Worm (Caenorhabditis elegans) whole organism, midembryonic: ENCODE measurements around the gene set-30.

ENCODE experiments used
- T22C8.4 ChIP-seq: fragments of 200-800 bp; sonication (Bioruptor generic); IDR thresholded peaks from 2 replicates; pipeline ENCODE4 v1.3.6; 2022; ENCODE audit warnings: missing genetic modification characterization, missing compliant biosample characterization
- cog-1 ChIP-seq: sonication (generic microtip); optimal IDR thresholded peaks from 2 replicates; lab custom pipeline; 2016; ENCODE audit warnings: missing genetic modification characterization, missing compliant biosample characterization
- flt-1 ChIP-seq: fragments of 200-800 bp; sonication (Bioruptor generic); IDR thresholded peaks from 2 replicates; pipeline ENCODE4 v1.3.6; 2022; ENCODE audit warnings: missing genetic modification characterization, missing compliant biosample characterization
- klf-2 ChIP-seq: fragments of 200-800 bp; sonication (Bioruptor generic); conservative IDR thresholded peaks from 2 replicates; pipeline ENCODE4 v1.3.6; 2022; ENCODE audit warnings: missing genetic modification reagents, missing genetic modification characterization, missing compliant biosample characterization
- med-1 ChIP-seq: sonication (generic microtip); optimal IDR thresholded peaks from 2 replicates; lab custom pipeline; 2017; ENCODE audit warnings: missing genetic modification characterization, mild to moderate bottlenecking, missing compliant biosample characterization, antibody characterized with exemption, missing genetic modification reagents; ENCODE audit not compliant: insufficient read depth
- ref-1 ChIP-seq: fragments of 200-800 bp; sonication (Bioruptor generic); conservative IDR thresholded peaks from 2 replicates; pipeline ENCODE4 v1.3.6; 2022; ENCODE audit warnings: missing genetic modification reagents, missing genetic modification characterization, missing compliant biosample characterization
- tab-1 ChIP-seq: fragments of 200-800 bp; sonication (Bioruptor generic); IDR thresholded peaks from 2 replicates; pipeline ENCODE4 v1.3.6; 2022; ENCODE audit warnings: missing genetic modification characterization, missing compliant biosample characterization
- ztf-23 ChIP-seq: fragments of 200-800 bp; sonication (Bioruptor generic); IDR thresholded peaks from 2 replicates; pipeline ENCODE4 v1.3.6; 2022; ENCODE audit warnings: missing genetic modification reagents, missing genetic modification characterization, missing compliant biosample characterization
- ztf-29 ChIP-seq: fragments of 200-800 bp; sonication (Bioruptor generic); IDR thresholded peaks from 2 replicates; pipeline ENCODE4 v1.3.6; 2022; ENCODE audit warnings: missing genetic modification reagents, missing genetic modification characterization, missing compliant biosample characterization

The set-30 gene

ce11 chrX:5013826-5014225, 14.8 kb downstream of the set-30 start, which contains the start of gene ZC449.7:
TSS of gene ZC449.7 (plus strand) at chrX:5014074.
- TF ChIP-seq cog-1 (tag; lab: Kevin White, UChicago) (no peak), klf-2 (no peak), med-1 (GFP tag; lab: Kevin White, UChicago) (no peak), flt-1 (GFP tag; lab: Robert Waterston, UW) (no peak), ref-1 (GFP tag; lab: Robert Waterston, UW) (no peak), ztf-23 (GFP tag; lab: Robert Waterston, UW) (no peak), tab-1 (no peak), ztf-29 (no peak), T22C8.4 (no peak)

ce11 chrX:5015775-5016174, 16.7 kb downstream of the set-30 start, which contains the start of gene ZC449.8:
TSS of gene ZC449.8 (plus strand) at chrX:5016075.
- TF ChIP-seq ref-1 (GFP tag; lab: Robert Waterston, UW), result no peak
- no peak for TF ChIP-seq ztf-23 (GFP tag; lab: Robert Waterston, UW)

ce11 chrX:5017591-5017990, 18.5 kb downstream of the set-30 start, which contains the start of gene sek-3:
TSS of gene sek-3 (plus strand) at chrX:5017891.
- TF ChIP-seq flt-1 (GFP tag; lab: Robert Waterston, UW), result no peak
- TF ChIP-seq klf-2, result no peak
- no peak for TF ChIP-seq cog-1 (tag; lab: Kevin White, UChicago)
- no peak for TF ChIP-seq med-1 (GFP tag; lab: Kevin White, UChicago)
- no peak for TF ChIP-seq ref-1 (GFP tag; lab: Robert Waterston, UW)
- no peak for TF ChIP-seq T22C8.4
- no peak for TF ChIP-seq tab-1
- no peak for TF ChIP-seq ztf-23 (GFP tag; lab: Robert Waterston, UW)

- no peak for TF ChIP-seq ztf-23 (GFP tag; lab: Robert Waterston, UW)
- TF ChIP-seq tab-1, result no peak
- TF ChIP-seq T22C8.4, result peak; percentile 74; the same call in 1 of the 2 replicates
- TF ChIP-seq cog-1 (tag; lab: Kevin White, UChicago), result no peak
- no peak for TF ChIP-seq flt-1 (GFP tag; lab: Robert Waterston, UW)
- no peak for TF ChIP-seq ref-1 (GFP tag; lab: Robert Waterston, UW)
These were observed 19.1 kb downstream of the set-30 start for ce11 chrX:5018062-5018653.

ce11 chrX:5020996-5021395, 21.9 kb downstream of the set-30 start, which contains the start of gene ZC449.2:
TSS of gene ZC449.2 (plus strand) at chrX:5021285.
- TF ChIP-seq ref-1 (GFP tag; lab: Robert Waterston, UW) (no peak), med-1 (GFP tag; lab: Kevin White, UChicago) (no peak), cog-1 (tag; lab: Kevin White, UChicago) (no peak), ztf-23 (GFP tag; lab: Robert Waterston, UW) (no peak), ztf-29 (no peak), tab-1 (no peak), T22C8.4 (no peak), klf-2 (no peak), flt-1 (GFP tag; lab: Robert Waterston, UW) (no peak)

- TF ChIP-seq med-1 (GFP tag; lab: Kevin White, UChicago) (no peak), tab-1 (peak; percentile 82), flt-1 (GFP tag; lab: Robert Waterston, UW) (peak; percentile 89), ref-1 (GFP tag; lab: Robert Waterston, UW) (peak; percentile 61), ztf-29 (peak; percentile 71; the same call in 1 of the 2 replicates), T22C8.4 (peak; percentile 36; the same call in 1 of the 2 replicates), cog-1 (tag; lab: Kevin White, UChicago) (no peak), ztf-23 (GFP tag; lab: Robert Waterston, UW) (peak; percentile 82), klf-2 (peak; percentile 73; the same call in 1 of the 2 replicates)
These were observed 23.6 kb downstream of the set-30 start for ce11 chrX:5022682-5023081.

ce11 chrX:5024300-5024699, 25.2 kb downstream of the set-30 start, which contains the start of gene ZC449.1:
TSS of gene ZC449.1 (plus strand) at chrX:5024420.
- no peak for TF ChIP-seq ref-1 (GFP tag; lab: Robert Waterston, UW)
- TF ChIP-seq med-1 (GFP tag; lab: Kevin White, UChicago), result no peak
- no peak for TF ChIP-seq tab-1
- no peak for TF ChIP-seq ztf-29
- TF ChIP-seq flt-1 (GFP tag; lab: Robert Waterston, UW), result no peak
- TF ChIP-seq T22C8.4, result no peak
- no peak for TF ChIP-seq ztf-23 (GFP tag; lab: Robert Waterston, UW)
- no peak for TF ChIP-seq cog-1 (tag; lab: Kevin White, UChicago)
- no peak for TF ChIP-seq klf-2

ce11 chrX:5026461-5026860, 27.4 kb downstream of the set-30 start:
- no peak for TF ChIP-seq tab-1
- no peak for TF ChIP-seq ref-1 (GFP tag; lab: Robert Waterston, UW)
- TF ChIP-seq klf-2, result no peak
- no peak for TF ChIP-seq cog-1 (tag; lab: Kevin White, UChicago)
- no peak for TF ChIP-seq med-1 (GFP tag; lab: Kevin White, UChicago)

- TF ChIP-seq T22C8.4 (no peak), klf-2 (no peak), med-1 (GFP tag; lab: Kevin White, UChicago) (no peak), ref-1 (GFP tag; lab: Robert Waterston, UW) (no peak), cog-1 (tag; lab: Kevin White, UChicago) (no peak), tab-1 (no peak), ztf-29 (no peak), flt-1 (GFP tag; lab: Robert Waterston, UW) (no peak)
These were observed 29.0 kb downstream of the set-30 start for ce11 chrX:5027923-5028592.

ce11 chrX:5028593-5028955, 29.5 kb downstream of the set-30 start:
- no peak for TF ChIP-seq ref-1 (GFP tag; lab: Robert Waterston, UW)
